Fruit fly (Drosophila melanogaster) ovary, adult (tissue): Measurements from ENCODE around the gene CNMa.

ENCODE experiments used
- CG17801 ChIP-seq: fragments of 200-800 bp; optimal IDR thresholded peaks from 2 replicates; lab custom pipeline; 2019; ENCODE audit warnings: missing biosample characterization, mild to moderate bottlenecking, missing genetic modification characterization, moderate library complexity; ENCODE audit not compliant: partially characterized antibody

The CNMa gene

DNA sequence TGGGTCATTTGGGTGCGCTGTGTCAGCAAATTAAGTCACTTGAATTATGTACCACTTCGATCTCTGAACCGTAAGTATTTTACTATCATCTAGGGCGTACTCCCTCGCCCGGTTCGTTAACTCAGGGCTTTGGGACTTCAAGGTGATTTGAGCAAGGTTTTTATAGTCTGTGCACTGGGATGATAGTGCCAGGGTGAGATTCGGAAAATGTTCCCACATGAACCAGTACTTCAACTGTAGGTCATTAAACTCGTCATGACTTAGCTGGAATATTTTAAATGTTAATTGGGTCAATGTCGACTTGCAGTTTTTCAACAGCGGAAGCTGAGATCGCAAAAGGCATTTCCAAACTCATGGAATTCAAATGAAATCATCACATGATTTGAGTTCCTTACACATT is at the start of gene CNMa:
TSS of gene CNMa (minus strand) at position 101 of the 400 bp plus-strand sequence.
- TF ChIP-seq CG17801 (GFP tag; lab: Kevin White, UChicago): no peak

DNA sequence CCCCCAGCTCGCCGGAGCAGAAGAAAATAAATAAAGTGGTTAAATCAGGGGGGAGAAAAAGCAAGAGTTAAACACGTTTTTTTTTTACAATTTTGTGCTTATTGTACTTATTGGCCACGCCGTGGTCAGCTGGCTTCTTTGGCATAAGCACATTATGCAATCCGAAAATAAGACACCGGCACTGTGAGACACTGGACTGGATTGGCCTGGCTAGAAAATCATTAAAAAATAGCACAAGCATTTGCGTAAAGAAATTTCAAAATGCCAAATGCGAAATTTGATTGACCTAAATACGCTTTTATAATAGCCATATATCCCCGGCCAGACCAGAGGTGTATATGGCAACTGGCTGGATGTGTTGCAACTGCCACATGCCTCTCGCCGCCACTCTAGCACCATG is 49.0 kb upstream of the CNMa start:
- no peak for TF ChIP-seq CG17801 (GFP tag; lab: Kevin White, UChicago)

DNA sequence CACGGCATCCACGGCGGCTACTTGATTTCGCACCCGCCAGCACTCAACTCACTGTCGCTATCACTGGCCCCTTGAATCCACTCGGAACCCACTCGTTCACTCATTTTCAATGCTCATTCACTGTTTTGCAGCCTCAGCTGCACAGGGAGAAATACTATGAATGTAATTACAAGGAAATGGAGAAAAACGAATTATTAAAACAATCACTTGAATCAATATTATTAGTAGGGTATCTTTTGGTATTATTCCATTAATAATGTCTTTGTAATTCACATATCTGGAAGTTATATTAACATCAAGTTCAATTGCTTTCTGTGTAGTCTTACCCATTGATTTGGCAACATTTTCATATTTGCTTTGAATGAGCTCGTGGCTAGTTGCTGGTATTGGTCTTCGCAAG is 45.2 kb upstream of the CNMa start:
- no peak for TF ChIP-seq CG17801 (GFP tag; lab: Kevin White, UChicago)

DNA sequence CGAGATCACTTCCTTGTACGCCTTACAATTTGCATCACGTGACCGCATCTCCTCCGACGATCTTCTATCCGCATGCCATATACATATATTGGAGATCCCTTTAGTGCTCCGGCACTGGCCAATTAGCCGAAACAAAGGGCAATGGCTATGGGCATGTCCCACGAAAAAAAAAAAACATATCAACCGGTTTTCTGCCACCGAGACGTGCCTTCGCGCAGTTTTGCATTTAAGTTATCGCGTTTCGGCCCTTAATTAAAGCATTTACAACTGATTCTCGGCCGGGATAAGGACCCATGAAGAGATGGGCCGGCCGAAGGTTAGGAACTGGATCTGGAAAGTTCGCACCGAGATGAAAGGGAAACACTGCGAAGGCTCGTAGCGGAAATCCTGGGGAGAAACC is 44.2 kb upstream of the CNMa start:
- TF ChIP-seq CG17801 (GFP tag; lab: Kevin White, UChicago): no peak

DNA sequence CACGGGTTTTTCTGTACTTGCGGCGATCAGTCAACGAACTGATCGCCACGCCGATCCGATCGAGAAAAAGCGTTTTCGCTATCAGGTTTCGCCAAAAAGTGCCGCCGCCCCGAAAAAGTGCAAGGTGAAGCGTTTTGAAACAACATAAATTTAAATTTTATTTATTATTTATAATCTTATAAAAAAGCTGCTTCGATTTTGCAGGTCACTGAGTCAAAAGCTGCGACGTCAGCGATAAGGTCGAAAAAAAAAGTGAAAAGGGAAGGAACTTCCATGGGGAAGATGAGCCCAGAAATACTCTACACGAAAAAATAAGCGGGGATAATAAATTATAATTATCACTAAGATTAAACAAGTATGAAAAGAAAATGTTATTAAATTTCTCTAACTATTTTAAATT is 42.3 kb upstream of the CNMa start:
- no peak for TF ChIP-seq CG17801 (GFP tag; lab: Kevin White, UChicago)

DNA sequence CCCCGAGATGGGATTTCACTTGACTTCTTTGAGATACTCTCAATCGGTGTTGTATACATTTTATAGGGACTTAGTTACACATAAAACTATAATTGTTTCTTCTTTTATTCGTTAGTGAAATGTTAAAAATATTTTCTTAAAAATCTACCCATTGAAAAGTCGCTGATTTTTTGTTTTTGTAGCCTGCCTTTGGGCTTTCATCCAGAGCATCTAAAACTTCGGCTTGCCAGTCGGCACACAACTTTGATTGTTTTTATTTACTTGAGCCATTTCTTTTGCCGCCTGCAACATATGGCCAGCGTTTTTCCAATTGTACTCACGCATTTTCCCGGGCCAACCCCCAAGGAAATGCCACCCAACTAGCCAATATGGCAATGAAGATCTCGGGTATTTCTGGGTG is 36.5 kb upstream of the CNMa start:
- no peak for TF ChIP-seq CG17801 (GFP tag; lab: Kevin White, UChicago)

DNA sequence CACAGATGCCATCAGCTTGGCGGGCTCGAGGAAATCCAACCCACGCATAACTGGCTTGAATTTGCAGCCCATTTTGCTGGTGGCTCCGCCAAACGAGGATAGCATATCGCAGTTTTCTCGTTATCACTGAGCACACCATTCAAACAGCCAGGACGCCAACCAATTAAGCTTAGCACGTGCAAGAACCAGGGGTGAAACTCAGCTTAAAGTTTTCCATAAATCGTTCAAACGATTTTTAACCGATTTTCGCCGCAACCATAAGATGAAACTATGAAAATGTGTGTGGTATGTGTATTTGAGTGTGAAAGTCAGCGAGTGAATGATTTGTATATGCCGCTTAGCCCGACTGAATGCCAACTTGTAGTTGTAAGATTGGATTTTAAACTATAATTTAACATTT is 35.5 kb upstream of the CNMa start:
- no peak for TF ChIP-seq CG17801 (GFP tag; lab: Kevin White, UChicago)

DNA sequence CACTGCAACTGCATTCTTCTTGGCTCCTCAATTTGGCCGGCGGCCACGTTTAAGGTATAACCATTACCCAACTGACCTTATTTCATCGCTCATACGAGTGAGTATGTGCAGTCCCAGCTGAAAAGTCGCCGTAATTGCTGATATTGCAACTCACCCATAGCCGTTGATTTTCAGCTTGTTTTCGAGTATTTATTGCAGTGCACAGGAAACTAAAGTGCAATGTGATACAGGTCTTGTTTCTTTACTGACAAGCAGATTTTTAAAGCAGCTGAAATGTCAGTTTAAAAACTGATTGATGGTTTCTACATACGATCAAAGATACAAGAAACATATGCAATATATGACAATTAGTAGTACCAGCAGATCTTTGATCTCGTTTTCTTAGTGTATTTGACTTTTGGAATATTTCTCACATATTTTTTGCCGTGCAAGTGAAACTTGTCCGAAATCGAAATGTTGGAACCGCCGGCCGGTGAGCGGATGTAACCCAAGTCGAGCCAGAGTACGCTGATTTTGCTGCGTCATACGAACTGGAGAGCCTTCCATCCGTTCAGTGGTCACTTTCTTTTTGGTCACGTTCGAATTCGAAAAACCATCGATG is 32.6 kb upstream of the CNMa start:
- peak; percentile 42 for TF ChIP-seq CG17801 (GFP tag; lab: Kevin White, UChicago)

DNA sequence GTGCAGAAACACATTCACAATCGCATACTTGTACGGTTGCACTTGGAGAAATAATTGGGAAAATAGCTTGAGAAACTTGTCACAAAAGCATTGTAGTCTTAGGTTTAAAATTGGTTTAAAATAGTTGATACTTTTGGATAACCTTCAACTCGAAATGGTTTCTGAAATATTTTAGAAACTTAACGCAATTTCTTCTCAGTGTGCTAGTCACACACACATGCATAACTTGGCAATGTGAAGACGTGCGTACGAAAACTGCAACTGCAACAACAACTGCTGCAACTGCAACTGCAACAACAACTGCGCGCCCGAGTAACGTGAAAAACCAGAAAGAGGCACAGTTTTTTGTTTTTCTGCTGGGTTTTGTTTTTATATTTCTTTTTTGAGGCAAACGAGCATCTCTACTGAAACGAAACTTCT is 30.7 kb upstream of the CNMa start:
- TF ChIP-seq CG17801 (GFP tag; lab: Kevin White, UChicago): peak; percentile 81

DNA sequence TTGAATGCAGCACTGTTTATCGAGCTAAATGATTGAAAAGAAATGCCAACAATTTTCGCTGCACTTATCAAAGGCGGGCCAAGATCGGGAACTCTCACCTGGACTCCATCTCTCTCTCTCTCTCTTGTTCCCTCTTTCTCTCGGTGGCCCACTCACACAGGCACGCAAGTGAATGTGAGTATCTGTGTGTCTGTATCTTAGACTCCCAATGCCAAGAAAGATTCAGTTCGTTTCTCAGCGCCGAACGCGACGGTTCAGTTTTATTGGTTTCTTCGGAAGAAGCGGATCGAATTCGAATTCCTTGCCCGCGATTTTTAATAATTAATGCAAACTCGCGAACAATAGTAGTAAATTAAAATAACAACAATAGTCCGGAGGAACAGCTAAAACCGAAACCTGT is 30.0 kb upstream of the CNMa start, which contains the start of gene Tmhs:
TSS of gene Tmhs (plus strand) at position 222 of the 400 bp plus-strand sequence.
- TF ChIP-seq CG17801 (GFP tag; lab: Kevin White, UChicago): no peak

DNA sequence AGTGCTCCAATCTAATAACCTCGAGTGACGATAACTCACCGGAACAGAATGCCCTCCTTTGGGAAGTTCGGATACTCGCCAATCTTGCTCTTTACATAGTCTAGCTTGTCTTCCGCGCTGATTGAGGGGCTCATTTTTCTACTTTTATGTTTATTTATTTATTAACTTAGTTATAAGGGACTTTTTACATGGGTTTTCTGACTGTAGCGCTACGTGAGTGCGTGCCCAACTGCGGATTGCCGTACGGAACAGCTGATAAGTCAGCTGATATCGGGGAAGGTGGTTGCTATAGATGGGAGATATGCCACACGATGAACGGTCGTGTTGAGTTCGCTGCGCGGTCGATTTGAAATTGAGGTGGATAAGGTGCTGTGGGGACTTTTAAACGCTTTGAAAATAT is 29.3 kb upstream of the CNMa start, which contains the start of gene Aprt:
TSS of gene Aprt (minus strand) at position 368 of the 400 bp plus-strand sequence.
- peak; percentile 44 for TF ChIP-seq CG17801 (GFP tag; lab: Kevin White, UChicago)

DNA sequence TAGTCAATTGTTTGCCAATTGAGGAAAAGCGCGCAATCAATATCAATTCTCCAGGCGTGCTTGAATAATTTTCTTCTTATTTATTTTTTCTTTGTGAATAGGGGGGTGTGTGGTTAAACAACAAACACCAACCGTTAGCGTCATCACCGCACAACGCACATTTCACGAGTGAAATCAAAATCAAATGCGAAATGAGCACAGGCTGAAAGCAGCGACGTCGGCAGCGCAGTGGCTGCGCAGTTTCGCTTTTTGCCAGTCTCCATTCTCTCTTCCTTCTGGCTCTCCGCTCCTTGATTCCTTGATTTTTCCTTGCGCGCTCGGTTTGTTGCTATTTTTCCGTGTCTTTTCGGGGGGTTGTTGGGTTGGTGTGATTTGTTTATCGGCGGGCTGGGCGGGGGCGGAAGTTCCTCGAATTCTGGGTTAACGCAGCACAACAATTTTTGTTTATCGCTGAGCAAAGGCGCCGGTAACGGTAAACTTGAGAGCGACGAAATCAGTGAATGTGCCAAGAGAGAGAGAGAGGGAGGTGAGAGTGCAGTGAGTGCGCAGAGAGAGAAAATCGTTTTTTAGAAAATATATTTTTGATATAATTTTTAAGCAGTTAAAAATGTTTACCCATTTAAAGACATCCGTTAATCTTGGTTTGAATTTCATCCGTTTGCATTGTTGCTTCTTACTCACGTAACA is 27.6 kb upstream of the CNMa start, which contains the start of gene CG13937:
TSS of gene CG13937 (minus strand) at position 174 of the 687 bp plus-strand sequence.
- no peak for TF ChIP-seq CG17801 (GFP tag; lab: Kevin White, UChicago)

DNA sequence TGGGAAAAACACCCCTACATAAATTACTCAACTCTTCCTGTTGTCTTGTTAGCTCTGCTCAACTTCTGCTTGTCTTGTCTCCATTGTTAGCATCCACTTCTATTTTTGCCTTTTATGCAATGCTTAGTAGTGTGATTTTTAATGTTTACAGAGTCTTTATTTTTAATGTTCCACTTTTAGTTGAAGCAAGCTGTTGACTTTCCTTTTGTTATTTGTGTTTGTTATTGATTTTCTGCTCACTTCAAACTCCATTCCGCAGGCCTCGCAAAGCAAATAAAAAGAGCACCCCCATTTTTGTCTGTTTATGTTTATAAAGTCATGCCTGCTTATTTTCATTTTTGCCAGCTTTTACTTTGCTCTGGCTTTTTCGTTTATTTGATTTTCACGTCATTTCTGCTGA is 26.5 kb upstream of the CNMa start:
- TF ChIP-seq CG17801 (GFP tag; lab: Kevin White, UChicago): no peak

DNA sequence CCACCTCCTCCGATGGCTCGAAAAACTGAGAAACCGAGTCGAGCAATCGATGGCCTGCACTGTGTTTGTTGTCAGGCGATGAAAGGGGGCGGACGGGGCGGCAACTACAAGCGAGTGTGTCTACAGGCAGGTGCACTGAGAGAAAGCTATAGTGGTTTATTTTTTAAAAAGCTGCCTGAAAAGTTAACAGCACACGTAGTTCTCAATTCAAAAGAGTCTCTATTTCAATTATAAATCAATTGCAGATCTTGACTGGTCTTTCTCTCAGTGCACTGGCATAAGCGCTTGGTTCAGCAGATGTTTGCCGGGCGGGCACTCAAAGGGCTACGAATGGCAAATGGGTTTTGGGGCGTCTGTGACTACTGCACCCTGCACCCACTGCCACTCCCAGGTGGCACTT is 25.3 kb upstream of the CNMa start:
- TF ChIP-seq CG17801 (GFP tag; lab: Kevin White, UChicago): no peak

DNA sequence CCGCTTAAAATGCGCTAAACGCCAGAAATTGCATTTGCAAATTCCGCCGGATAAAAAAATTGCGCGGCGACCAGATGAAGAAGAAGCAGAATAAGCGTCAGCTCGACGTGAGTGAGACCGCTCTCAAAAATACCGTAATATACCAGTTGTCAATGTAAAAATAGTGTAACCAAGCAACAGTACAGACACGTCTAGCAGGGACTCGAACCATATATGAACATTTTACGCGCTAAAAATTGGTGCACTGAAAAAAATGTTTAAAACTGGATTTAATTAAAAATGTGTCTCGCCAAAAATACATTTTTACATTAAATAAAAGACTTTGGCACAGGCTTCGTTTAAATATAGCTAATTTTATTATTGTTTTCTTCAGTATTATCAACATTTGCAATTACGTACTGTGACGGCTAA is 20.8 kb upstream of the CNMa start, which contains the start of gene dre4:
TSS of gene dre4 (minus strand) at position 98 of the 411 bp plus-strand sequence.
- peak; percentile 42 for TF ChIP-seq CG17801 (GFP tag; lab: Kevin White, UChicago)

DNA sequence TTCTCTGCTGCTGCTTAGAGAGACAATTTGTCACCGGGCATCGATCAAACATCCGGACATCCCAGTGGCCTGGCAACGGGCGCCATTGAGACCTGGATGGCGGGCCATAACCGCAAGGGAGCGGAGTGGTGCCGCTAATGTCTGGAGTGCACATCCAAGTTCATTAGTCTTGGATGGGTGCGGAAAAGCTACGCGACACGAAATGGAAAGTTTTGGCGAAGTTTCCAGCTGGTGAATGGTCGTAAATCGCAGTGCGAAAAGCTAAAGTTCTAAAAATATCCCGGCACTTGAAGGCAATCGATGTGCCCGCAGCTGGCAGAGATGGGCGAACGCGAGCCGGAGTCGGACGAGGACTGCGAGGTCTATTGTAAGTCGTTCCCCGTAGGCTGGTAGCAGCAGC is 14.3 kb upstream of the CNMa start, which contains the start of gene CG13924:
TSS of gene CG13924 (plus strand) at position 301 of the 400 bp plus-strand sequence.
- TF ChIP-seq CG17801 (GFP tag; lab: Kevin White, UChicago): no peak
